Fruit fly (Drosophila melanogaster) whole organism, wandering third instar larva: ENCODE measurements around the gene CG4080.

ENCODE experiments used
- Abd-B ChIP-seq: fragments of >200 bp; optimal IDR thresholded peaks from 2 replicates; lab custom pipeline; 2017; ENCODE audit warnings: missing biosample characterization, missing genetic modification characterization
- CG32264 ChIP-seq: fragments of 200-800 bp; sonication (Bioruptor generic); optimal IDR thresholded peaks from 2 replicates; lab custom pipeline; 2016; ENCODE audit warnings: missing biosample characterization, missing genetic modification characterization
- CG9705 ChIP-seq: fragments of 200-800 bp; sonication (Bioruptor generic); optimal IDR thresholded peaks from 2 replicates; lab custom pipeline; 2018; ENCODE audit warnings: missing biosample characterization, mild to moderate bottlenecking, missing genetic modification characterization
- CrebA ChIP-seq: fragments of 200-800 bp; sonication (Bioruptor generic); optimal IDR thresholded peaks from 2 replicates; lab custom pipeline; 2016; ENCODE audit warnings: missing biosample characterization, mild to moderate bottlenecking, missing genetic modification characterization, borderline replicate concordance
- Dfd ChIP-seq: fragments of >200 bp; optimal IDR thresholded peaks from 2 replicates; lab custom pipeline; 2017; ENCODE audit warnings: missing biosample characterization, missing genetic modification characterization
- Dif ChIP-seq: fragments of 200-275, 200-300 bp; sonication (Bioruptor generic); optimal IDR thresholded peaks from 2 replicates; lab custom pipeline; 2018; ENCODE audit warnings: missing biosample characterization, missing genetic modification characterization; ENCODE audit not compliant: partially characterized antibody
- GATAd ChIP-seq: sonication (Bioruptor generic); optimal IDR thresholded peaks from 2 replicates; lab custom pipeline; 2016; ENCODE audit warnings: missing biosample characterization, missing genetic modification characterization
- HLH106 ChIP-seq: fragments of 200-800 bp; optimal IDR thresholded peaks from 3 replicates; lab custom pipeline; 2019; ENCODE audit warnings: missing biosample characterization, mild to moderate bottlenecking, missing genetic modification characterization, moderate library complexity
- Hnf4 ChIP-seq: fragments of 200-800 bp; sonication (Bioruptor generic); optimal IDR thresholded peaks from 2 replicates; lab custom pipeline; 2016; ENCODE audit warnings: missing biosample characterization, mild to moderate bottlenecking, missing genetic modification characterization
- Hr78 ChIP-seq: fragments of >200 bp; optimal IDR thresholded peaks from 2 replicates; lab custom pipeline; 2017; ENCODE audit warnings: missing biosample characterization, missing genetic modification characterization
- Hr83 ChIP-seq: fragments of 200-300 bp; sonication (Bioruptor generic); optimal IDR thresholded peaks from 2 replicates; lab custom pipeline; 2016; ENCODE audit warnings: missing biosample characterization, mild to moderate bottlenecking, missing genetic modification characterization, moderate library complexity; ENCODE audit not compliant: poor library complexity, severe bottlenecking
- Jra ChIP-seq: sonication (Bioruptor generic); optimal IDR thresholded peaks from 2 replicates; lab custom pipeline; 2016; ENCODE audit warnings: missing biosample characterization, missing genetic modification characterization
- Mio ChIP-seq: sonication (Bioruptor generic); optimal IDR thresholded peaks from 2 replicates; lab custom pipeline; 2016; ENCODE audit warnings: missing biosample characterization, missing genetic modification characterization
- Myc ChIP-seq: fragments of >200 bp; optimal IDR thresholded peaks from 2 replicates; lab custom pipeline; 2017
- N ChIP-seq: fragments of >200 bp; optimal IDR thresholded peaks from 2 replicates; lab custom pipeline; 2018; ENCODE audit warnings: missing biosample characterization, missing external identifiers, missing genetic modification characterization
- OdsH ChIP-seq: fragments of 200-800 bp; sonication (Bioruptor generic); optimal IDR thresholded peaks from 2 replicates; lab custom pipeline; 2016; ENCODE audit warnings: missing biosample characterization, mild to moderate bottlenecking, missing genetic modification characterization
- Rel ChIP-seq, 2 experiments: fragments of 200-800 bp; sonication (Bioruptor generic) in 1 of 2; optimal IDR thresholded peaks; 2 replicates in 1 of 2; 3 replicates in 1 of 2; lab custom pipeline; 2016 to 2019; ENCODE audit warnings: mild to moderate bottlenecking in 2 of 2, missing biosample characterization in 2 of 2, missing genetic modification characterization in 2 of 2, moderate library complexity in 1 of 2
- Sp1 ChIP-seq: fragments of 200-800 bp; sonication (Bioruptor generic); optimal IDR thresholded peaks from 3 replicates; lab custom pipeline; 2019; ENCODE audit warnings: missing biosample characterization, mild to moderate bottlenecking, missing genetic modification characterization, moderate library complexity
- Vsx2 ChIP-seq: fragments of 200-300, 225-300 bp; sonication (Bioruptor generic); optimal IDR thresholded peaks from 2 replicates; lab custom pipeline; 2018; ENCODE audit warnings: missing biosample characterization, missing genetic modification characterization; ENCODE audit not compliant: partially characterized antibody
- br ChIP-seq: fragments of 200-800 bp; sonication (Bioruptor generic); optimal IDR thresholded peaks from 2 replicates; lab custom pipeline; 2016; ENCODE audit warnings: missing biosample characterization, missing genetic modification characterization
- brk ChIP-seq: fragments of 200-800 bp; sonication (Bioruptor generic); optimal IDR thresholded peaks from 2 replicates; lab custom pipeline; 2016; ENCODE audit warnings: missing biosample characterization, mild to moderate bottlenecking, missing genetic modification characterization
- dl ChIP-seq, 2 experiments: fragments of 175-275, 200-275 bp in 1 of 2; fragments of 200-275 bp in 1 of 2; sonication (Bioruptor generic); optimal IDR thresholded peaks; lab custom pipeline; 2018; ENCODE audit warnings: mild to moderate bottlenecking in 2 of 2, missing biosample characterization in 2 of 2, missing genetic modification characterization in 2 of 2, moderate library complexity in 2 of 2; ENCODE audit not compliant: partially characterized antibody in 2 of 2, insufficient read depth in 1 of 2
- dmrt93B ChIP-seq: fragments of 200-800 bp; sonication (Bioruptor generic); optimal IDR thresholded peaks from 2 replicates; lab custom pipeline; 2018; ENCODE audit warnings: missing biosample characterization, mild to moderate bottlenecking, missing genetic modification characterization
- dsf ChIP-seq: sonication (Bioruptor generic); optimal IDR thresholded peaks from 2 replicates; lab custom pipeline; 2016; ENCODE audit warnings: missing biosample characterization, missing genetic modification characterization, borderline replicate concordance
- ey ChIP-seq: fragments of 200-800 bp; sonication (Bioruptor generic); optimal IDR thresholded peaks from 2 replicates; lab custom pipeline; 2016; ENCODE audit warnings: missing biosample characterization, missing genetic modification characterization
- foxo ChIP-seq, 2 experiments: fragments of 200-800 bp; sonication (Bioruptor generic); optimal IDR thresholded peaks; 2 replicates in 1 of 2; 3 replicates in 1 of 2; lab custom pipeline; 2016 to 2017; ENCODE audit warnings: missing biosample characterization in 2 of 2, missing genetic modification characterization in 2 of 2
- fru ChIP-seq: fragments of 200-800 bp; sonication (Bioruptor generic); optimal IDR thresholded peaks from 3 replicates; lab custom pipeline; 2016; ENCODE audit warnings: missing biosample characterization, mild to moderate bottlenecking, missing genetic modification characterization
- h ChIP-seq: fragments of 200-800 bp; sonication (Bioruptor generic); optimal IDR thresholded peaks from 3 replicates; lab custom pipeline; 2016; ENCODE audit warnings: missing biosample characterization, mild to moderate bottlenecking, missing genetic modification characterization
- jim ChIP-seq: fragments of 175-275, 200-325 bp; sonication (Bioruptor generic); optimal IDR thresholded peaks from 2 replicates; lab custom pipeline; 2016; ENCODE audit warnings: missing biosample characterization, mild to moderate bottlenecking, missing genetic modification characterization
- lola ChIP-seq: fragments of >200 bp; optimal IDR thresholded peaks from 2 replicates; lab custom pipeline; 2017; ENCODE audit warnings: missing biosample characterization, missing genetic modification characterization
- pan ChIP-seq: fragments of >200 bp; optimal IDR thresholded peaks from 2 replicates; lab custom pipeline; 2017
- psq ChIP-seq: fragments of 200-800 bp; sonication (Bioruptor generic); optimal IDR thresholded peaks from 3 replicates; lab custom pipeline; 2017; ENCODE audit warnings: missing biosample characterization, mild to moderate bottlenecking, missing genetic modification characterization, moderate library complexity
- rgr ChIP-seq: fragments of 200-800 bp; sonication (Bioruptor generic); optimal IDR thresholded peaks from 3 replicates; lab custom pipeline; 2016; ENCODE audit warnings: missing biosample characterization, mild to moderate bottlenecking, missing genetic modification characterization
- sage ChIP-seq: fragments of 200-800 bp; sonication (Bioruptor generic); optimal IDR thresholded peaks from 2 replicates; lab custom pipeline; 2016; ENCODE audit warnings: missing biosample characterization, mild to moderate bottlenecking, missing genetic modification characterization
- sv ChIP-seq: fragments of 200-800 bp; sonication (Bioruptor generic); optimal IDR thresholded peaks from 3 replicates; lab custom pipeline; 2016; ENCODE audit warnings: missing biosample characterization, missing genetic modification characterization
- tai ChIP-seq: sonication (Bioruptor generic); optimal IDR thresholded peaks from 2 replicates; lab custom pipeline; 2016; ENCODE audit warnings: missing biosample characterization, missing genetic modification characterization
- usp ChIP-seq: fragments of >200 bp; optimal IDR thresholded peaks from 2 replicates; lab custom pipeline; 2017; ENCODE audit warnings: missing biosample characterization, missing genetic modification characterization
- woc ChIP-seq: sonication (Bioruptor generic); optimal IDR thresholded peaks from 2 replicates; lab custom pipeline; 2016; ENCODE audit warnings: missing biosample characterization, mild to moderate bottlenecking, missing genetic modification characterization

Gene CG4080

DNA sequence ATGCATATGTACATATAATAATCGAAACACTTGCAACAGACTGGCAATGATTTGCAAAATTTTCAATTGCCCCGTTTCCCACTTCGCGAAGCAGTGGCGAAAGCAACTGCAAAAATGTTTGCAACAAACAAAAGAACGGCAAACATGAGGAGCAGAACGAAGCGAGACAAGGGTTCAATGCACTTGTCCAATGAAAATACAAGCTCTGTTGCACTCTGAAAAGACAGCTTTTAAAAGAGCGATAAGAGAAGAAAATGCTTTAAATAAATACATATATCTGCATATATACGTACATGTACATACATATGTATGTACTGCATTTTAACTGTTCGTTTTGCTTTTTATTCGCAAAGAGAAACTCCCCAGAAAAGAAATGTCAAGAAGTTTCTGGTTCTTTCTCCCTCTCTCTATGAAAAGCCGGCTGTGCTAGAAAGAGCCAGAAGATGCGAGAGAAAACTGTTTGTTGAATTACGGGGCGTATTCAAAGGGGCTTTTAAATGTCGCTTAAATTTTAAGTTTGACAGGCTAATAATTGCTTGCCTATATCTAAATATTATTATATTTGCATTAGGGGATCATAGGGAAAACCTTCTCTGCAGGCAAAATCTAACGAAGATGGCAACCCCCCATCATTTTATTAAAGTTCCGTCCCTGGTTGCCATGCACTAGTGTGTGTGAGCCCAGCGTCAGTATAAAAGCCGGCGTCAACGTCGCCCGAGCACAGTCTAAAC, 15.5 kb downstream of the CG4080 start, which contains the start of gene Hsp27 (continued):
- TF ChIP-seq lola (GFP tag; lab: Kevin White, UChicago) = no peak
- TF ChIP-seq tai (GFP tag; lab: Kevin White, UChicago) = peak; percentile 96
- TF ChIP-seq OdsH = peak; percentile 100
- peak; percentile 99 for TF ChIP-seq Rel (GFP tag; optimal IDR thresholded peaks at IDR 0.05; lab: Kevin White, UChicago)
- TF ChIP-seq Rel (tag; optimal IDR thresholded peaks at IDR 0.05; lab: Kevin White, UChicago) = peak; percentile 94
- no peak for TF ChIP-seq pan (lab: Kevin White, UChicago)

DNA sequence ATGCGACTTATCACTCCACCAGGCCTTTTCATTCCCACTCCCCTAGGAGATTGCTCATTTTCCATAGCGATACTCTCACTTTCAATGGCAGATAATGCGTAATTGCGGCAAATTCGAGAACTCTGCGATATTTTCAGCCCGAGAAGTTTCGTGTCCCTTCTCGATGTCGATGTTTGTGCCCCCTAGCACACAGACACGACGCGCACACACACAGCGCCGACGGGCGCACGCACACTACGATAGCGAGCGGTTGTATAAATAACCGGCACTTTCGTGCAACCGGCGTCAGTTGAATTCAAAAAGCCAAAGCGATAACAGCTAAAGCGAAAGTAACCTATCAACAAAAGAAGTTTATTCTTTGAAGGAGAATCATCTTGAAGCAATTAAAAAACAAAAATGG, 17.4 kb downstream of the CG4080 start, which contains the start of gene Hsp23:
Gene Hsp23 (plus strand): TSS at position 281 of the 400 bp plus-strand sequence.
- TF ChIP-seq CG9705 (no peak), rgr (peak; percentile 37), Vsx2 (GFP tag; lab: Kevin White, UChicago) (no peak), Hr83 (GFP tag; lab: Kevin White, UChicago) (peak; percentile 88), foxo (GFP tag; optimal IDR thresholded peaks at IDR 0.05; lab: Kevin White, UChicago) (peak; percentile 43 to 45), CrebA (GFP tag; lab: Kevin White, UChicago) (peak; percentile 58), usp (no peak), lola (GFP tag; lab: Kevin White, UChicago) (no peak), jim (no peak), br (GFP tag; lab: Kevin White, UChicago) (peak; percentile 60), CG32264 (peak; percentile 12), fru (peak; percentile 50), Hr78 (GFP tag; lab: Kevin White, UChicago) (no peak), Hnf4 (GFP tag; lab: Kevin White, UChicago) (peak; percentile 59), Jra (GFP tag; lab: Kevin White, UChicago) (peak; percentile 32), woc (peak; percentile 26), Myc (lab: Kevin White, UChicago) (no peak), Mio (GFP tag; lab: Kevin White, UChicago) (no peak), psq (GFP tag; lab: Kevin White, UChicago) (peak; percentile 66), tai (GFP tag; lab: Kevin White, UChicago) (no peak), Dif (GFP tag; lab: Kevin White, UChicago) (peak; percentile 59), Dfd (no peak), brk (GFP tag; lab: Kevin White, UChicago) (peak; percentile 71), dmrt93B (GFP tag; lab: Kevin White, UChicago) (no peak), N (GFP tag; lab: Kevin White, UChicago) (no peak), ey (GFP tag; lab: Kevin White, UChicago) (no peak), pan (lab: Kevin White, UChicago) (no peak), dsf (GFP tag; lab: Kevin White, UChicago) (no peak), HLH106 (tag; lab: Kevin White, UChicago) (peak; percentile 28), sage (GFP tag; lab: Kevin White, UChicago) (peak; percentile 6), Abd-B (no peak), OdsH (peak; percentile 53), sv (GFP tag; lab: Kevin White, UChicago) (no peak), GATAd (GFP tag; lab: Kevin White, UChicago) (no peak), h (peak; percentile 35), Sp1 (GFP tag; lab: Kevin White, UChicago) (peak; percentile 27), dl (GFP tag; optimal IDR thresholded peaks at IDR 0.05; lab: Kevin White, UChicago; ENCODE audit: insufficient read depth in 1 of 2, partially characterized antibody in 2 of 2) (peak in 1 of 2 experiments; percentile 7), Rel (GFP tag; optimal IDR thresholded peaks at IDR 0.05; lab: Kevin White, UChicago) (no peak), Rel (tag; optimal IDR thresholded peaks at IDR 0.05; lab: Kevin White, UChicago) (peak; percentile 47)
- TF ChIP-seq, all 38 proteins: peak for 20
